Worm (Caenorhabditis elegans): ENCODE measurements around the gene dhs-6.

Gene dhs-6

DNA sequence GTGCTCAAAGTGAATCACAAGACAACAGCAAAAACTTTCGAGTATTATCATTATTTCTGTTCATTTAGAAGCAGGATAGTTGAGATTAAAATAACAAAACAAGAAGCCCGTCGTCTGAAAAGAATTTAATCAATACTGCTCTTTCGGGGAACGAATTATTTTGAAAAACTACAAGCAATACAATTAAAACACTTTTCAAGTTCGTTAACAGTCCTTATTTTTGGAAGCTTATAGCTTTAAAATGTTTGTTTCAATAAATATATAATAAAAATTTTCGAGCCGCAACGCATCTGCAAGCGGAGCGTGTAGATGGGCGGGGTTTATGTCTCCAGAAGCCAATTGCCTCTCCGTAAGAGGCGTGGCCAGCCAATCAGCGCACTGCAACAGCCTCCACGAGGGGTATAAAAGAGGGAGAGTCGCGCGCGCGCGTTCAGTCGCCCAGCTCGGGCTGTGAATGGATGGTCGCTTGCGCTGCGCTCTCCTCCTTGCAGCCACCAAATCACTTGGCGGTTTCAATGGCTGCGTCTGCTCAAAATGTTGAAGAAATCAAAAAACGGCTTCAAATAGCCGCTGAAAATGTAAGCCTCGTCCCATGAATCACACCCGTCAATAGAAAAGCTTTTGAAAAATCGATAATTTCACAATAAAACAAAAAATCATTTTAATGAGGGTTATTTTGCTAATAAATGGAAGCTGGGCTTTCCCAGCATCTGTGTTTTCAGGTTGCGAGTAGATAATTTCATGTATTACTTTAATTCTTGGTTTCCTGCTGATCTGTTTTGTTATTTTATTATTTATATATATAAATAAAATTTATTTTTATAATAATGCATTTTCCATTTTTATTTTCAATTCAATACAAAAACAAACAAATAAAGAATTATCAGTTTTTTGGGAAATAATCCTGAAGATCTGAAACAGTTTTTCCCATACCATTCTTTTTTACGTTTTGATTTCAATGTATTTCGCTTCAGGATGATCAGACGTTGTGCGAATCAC is 41.9 kb upstream of the dhs-6 start, which contains the start of the genes ift-43 and mdt-26:
Gene ift-43, minus strand, starts transcription at position 51 of the 999 bp plus-strand sequence.
Gene mdt-26, plus strand, starts transcription at position 446 of the 999 bp plus-strand sequence.
- TF ChIP-seq cnd-1 (tag; optimal IDR thresholded peaks at IDR 0.05) (peak; percentile 80), zip-8 (tag; optimal IDR thresholded peaks at IDR 0.05) (no peak), ceh-83 (GFP tag; optimal IDR thresholded peaks at IDR 0.05) (no peak), blmp-1 (tag; optimal IDR thresholded peaks at IDR 0.05) (no peak), nhr-76 (tag; optimal IDR thresholded peaks at IDR 0.05) (no peak), nhr-2 (tag; optimal IDR thresholded peaks at IDR 0.05) (no peak), lin-32 (GFP tag; optimal IDR thresholded peaks at IDR 0.05) (no peak), nhr-28 (tag; optimal IDR thresholded peaks at IDR 0.05) (no peak), drap-1 (GFP tag; optimal IDR thresholded peaks at IDR 0.05) (peak; percentile 70), mab-5 (tag; optimal IDR thresholded peaks at IDR 0.05) (peak; percentile 48), hlh-1 (tag; optimal IDR thresholded peaks at IDR 0.05) (peak; percentile 55), unc-39 (tag; optimal IDR thresholded peaks at IDR 0.05) (no peak), sptf-1 (tag; optimal IDR thresholded peaks at IDR 0.05) (peak; percentile 85), nhr-12 (tag; optimal IDR thresholded peaks at IDR 0.05) (no peak), ceh-39 (tag; optimal IDR thresholded peaks at IDR 0.05) (no peak), flh-1 (GFP tag; optimal IDR thresholded peaks at IDR 0.05) (peak; percentile 32), tbx-8 (GFP tag; optimal IDR thresholded peaks at IDR 0.05) (no peak), ces-1 (GFP tag; optimal IDR thresholded peaks at IDR 0.05) (peak; percentile 36), ztf-11 (tag; optimal IDR thresholded peaks at IDR 0.05) (peak; percentile 20), nhr-237 (tag; optimal IDR thresholded peaks at IDR 0.05) (no peak), ceh-43 (GFP tag; optimal IDR thresholded peaks at IDR 0.05) (no peak), unc-62 (GFP tag; optimal IDR thresholded peaks at IDR 0.05) (peak; percentile 42), unc-120 (tag; optimal IDR thresholded peaks at IDR 0.05; ENCODE audit: poor library complexity, severe bottlenecking) (peak; percentile 74), lsy-2 (tag; optimal IDR thresholded peaks at IDR 0.05) (peak; percentile 86), elt-3 (tag; optimal IDR thresholded peaks at IDR 0.05) (no peak), pha-4 (tag; optimal IDR thresholded peaks at IDR 0.05) (peak; percentile 53), bed-3 (GFP tag; optimal IDR thresholded peaks at IDR 0.05) (no peak), mep-1 (tag; optimal IDR thresholded peaks at IDR 0.05) (peak; percentile 42), lin-13 (tag; optimal IDR thresholded peaks at IDR 0.05) (peak; percentile 73), ham-2 (GFP tag; optimal IDR thresholded peaks at IDR 0.05) (peak; percentile 78), M03D4.4 (tag; optimal IDR thresholded peaks at IDR 0.05) (peak; percentile 67), snpc-4 (tag; optimal IDR thresholded peaks at IDR 0.05) (no peak), mls-2 (tag; optimal IDR thresholded peaks at IDR 0.05) (peak; percentile 40), elt-1 (tag; optimal IDR thresholded peaks at IDR 0.05; ENCODE audit: borderline replicate concordance, insufficient read depth) (no peak), sem-2 (GFP tag; optimal IDR thresholded peaks at IDR 0.05) (no peak)

DNA sequence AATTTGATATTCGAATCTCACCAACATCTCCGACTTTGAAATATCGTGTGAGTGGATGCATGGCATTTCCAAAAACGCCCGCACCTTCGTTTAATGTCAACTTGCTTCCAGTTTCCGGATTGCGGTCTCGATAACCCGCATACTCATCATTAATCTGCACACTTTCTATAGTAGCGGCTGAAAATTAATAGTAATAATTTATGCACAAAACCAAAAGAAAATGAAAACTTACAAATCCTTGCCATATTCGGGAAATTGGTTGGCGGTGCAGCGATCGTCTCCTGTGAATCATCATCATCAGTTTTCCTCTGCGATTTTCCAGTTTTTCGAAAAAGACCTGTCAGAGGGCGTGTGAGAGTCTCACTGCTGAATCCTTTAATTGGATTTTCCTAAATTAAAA is 41.0 kb upstream of the dhs-6 start:
- no peak for TF ChIP-seq unc-39 (tag; optimal IDR thresholded peaks at IDR 0.05)

DNA sequence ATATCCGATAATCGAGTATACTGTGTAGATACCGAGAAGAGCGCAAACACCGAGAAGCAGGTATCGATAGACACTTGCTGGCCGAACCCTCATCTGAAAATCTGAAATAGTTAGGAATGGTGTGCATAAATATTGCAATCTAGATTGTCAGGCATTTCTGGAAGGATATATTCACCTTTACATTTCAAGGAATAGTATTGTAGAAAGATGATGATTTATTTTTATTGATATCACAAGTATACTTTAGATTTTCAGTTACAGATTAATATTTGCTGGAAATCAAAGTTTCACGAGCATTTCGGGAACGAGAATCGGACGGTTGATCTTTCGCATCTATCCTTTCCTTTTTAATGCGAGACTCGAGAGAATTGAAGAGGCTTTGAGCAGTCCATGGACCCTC is 40.6 kb upstream of the dhs-6 start, which contains the start of gene fut-3:
Gene fut-3, minus strand, starts transcription at position 101 of the 400 bp plus-strand sequence.
- TF ChIP-seq unc-120 (tag; optimal IDR thresholded peaks at IDR 0.05; ENCODE audit: poor library complexity, severe bottlenecking), result no peak
- TF ChIP-seq pha-4 (tag; optimal IDR thresholded peaks at IDR 0.05), result no peak
- no peak for TF ChIP-seq lsy-2 (tag; optimal IDR thresholded peaks at IDR 0.05)
- TF ChIP-seq ceh-39 (tag; optimal IDR thresholded peaks at IDR 0.05), result no peak
- no peak for TF ChIP-seq zip-8 (tag; optimal IDR thresholded peaks at IDR 0.05)
- no peak for TF ChIP-seq lin-13 (tag; optimal IDR thresholded peaks at IDR 0.05)
- TF ChIP-seq nhr-2 (tag; optimal IDR thresholded peaks at IDR 0.05), result no peak
- TF ChIP-seq elt-3 (tag; optimal IDR thresholded peaks at IDR 0.05), result no peak
- TF ChIP-seq sptf-1 (tag; optimal IDR thresholded peaks at IDR 0.05), result no peak
- no peak for TF ChIP-seq ceh-43 (GFP tag; optimal IDR thresholded peaks at IDR 0.05)
- TF ChIP-seq nhr-12 (tag; optimal IDR thresholded peaks at IDR 0.05), result no peak
- TF ChIP-seq lin-32 (GFP tag; optimal IDR thresholded peaks at IDR 0.05), result no peak

Data from whole organism, mixed stage, embryonic.